Worm (Caenorhabditis elegans): ENCODE data around the gene sra-2.

Gene sra-2

DNA sequence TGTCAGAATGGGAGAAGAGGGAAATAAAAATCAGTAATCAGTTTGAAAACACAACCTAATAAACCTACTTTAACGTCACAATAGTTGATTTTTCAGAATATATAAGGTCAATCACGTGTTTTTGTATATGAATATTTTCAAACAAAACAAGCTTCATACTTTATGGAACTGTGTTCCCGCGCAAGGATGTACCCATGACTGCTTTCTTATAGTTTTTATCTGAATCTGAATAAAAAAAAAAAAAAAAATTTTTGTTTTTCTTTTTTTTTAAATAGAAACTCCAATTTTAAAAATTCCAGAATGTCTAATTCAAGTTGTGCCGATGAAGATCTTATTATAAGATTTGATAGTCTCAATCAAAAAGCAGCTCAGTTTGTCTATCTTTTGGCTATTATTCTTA, at the start of gene sra-2:
TSS of gene sra-2 (plus strand) at position 301 of the 400 bp plus-strand sequence.
- TF ChIP-seq ztf-29 (GFP tag; IDR thresholded peaks at IDR 0.05) = no peak
- no peak for TF ChIP-seq flt-1 (GFP tag; IDR thresholded peaks at IDR 0.05)
- TF ChIP-seq med-1 (GFP tag; optimal IDR thresholded peaks at IDR 0.05; ENCODE audit: insufficient read depth) = no peak
- TF ChIP-seq ztf-23 (GFP tag; IDR thresholded peaks at IDR 0.05) = no peak
- TF ChIP-seq tab-1 (GFP tag; IDR thresholded peaks at IDR 0.05) = no peak
- no peak for TF ChIP-seq T22C8.4 (GFP tag; IDR thresholded peaks at IDR 0.05)
- TF ChIP-seq cog-1 (tag; optimal IDR thresholded peaks at IDR 0.05) = no peak
- TF ChIP-seq ref-1 (GFP tag; conservative IDR thresholded peaks at IDR 0.05) = no peak
- TF ChIP-seq klf-2 (GFP tag; conservative IDR thresholded peaks at IDR 0.05) = no peak

DNA sequence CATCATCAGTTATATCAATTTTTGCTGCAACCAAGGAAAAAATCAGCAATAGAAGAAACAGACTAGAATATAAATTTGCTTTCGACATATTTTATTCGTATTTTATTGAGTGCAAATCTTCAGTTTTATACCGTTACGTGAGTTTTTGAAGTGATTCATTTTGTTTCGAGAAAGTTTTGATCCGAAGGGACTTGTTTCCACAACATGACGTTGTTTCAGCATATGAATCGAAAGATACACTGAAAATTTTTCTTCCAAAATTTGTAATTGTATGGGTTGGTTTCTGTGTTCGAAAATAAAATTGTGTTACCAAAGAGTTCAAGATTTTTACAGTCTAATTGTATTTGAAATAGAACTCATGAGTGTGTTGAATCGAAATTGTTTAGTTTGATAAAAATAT, 48.6 kb upstream of the sra-2 start, which contains the start of gene T19H5.7:
TSS of gene T19H5.7 (minus strand) at position 101 of the 400 bp plus-strand sequence.
- TF ChIP-seq ztf-23 (GFP tag; IDR thresholded peaks at IDR 0.05) (no peak), med-1 (GFP tag; optimal IDR thresholded peaks at IDR 0.05; ENCODE audit: insufficient read depth) (no peak), ref-1 (GFP tag; conservative IDR thresholded peaks at IDR 0.05) (no peak), klf-2 (GFP tag; conservative IDR thresholded peaks at IDR 0.05) (no peak), flt-1 (GFP tag; IDR thresholded peaks at IDR 0.05) (no peak), cog-1 (tag; optimal IDR thresholded peaks at IDR 0.05) (no peak), tab-1 (GFP tag; IDR thresholded peaks at IDR 0.05) (no peak), ztf-29 (GFP tag; IDR thresholded peaks at IDR 0.05) (no peak), T22C8.4 (GFP tag; IDR thresholded peaks at IDR 0.05) (no peak)

DNA sequence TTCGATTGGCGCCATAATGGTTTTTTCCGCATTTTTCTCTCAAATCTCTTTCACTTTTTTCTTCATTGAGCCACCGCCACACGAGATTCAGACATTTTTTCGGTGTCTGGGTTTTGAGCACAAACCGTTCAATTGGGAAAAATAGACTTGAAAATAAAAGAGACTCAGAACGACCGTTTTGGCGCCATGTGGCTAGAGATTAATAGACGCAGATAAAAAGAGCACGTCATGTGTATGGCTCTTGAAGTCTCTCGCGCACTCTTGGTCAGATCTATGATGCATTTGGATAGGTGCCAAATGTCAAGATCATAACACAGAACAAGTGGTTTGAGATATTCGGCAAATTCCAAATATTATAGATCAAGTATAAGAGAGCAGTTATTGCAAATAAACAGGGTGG, 47.2 kb upstream of the sra-2 start:
- TF ChIP-seq T22C8.4 (GFP tag; IDR thresholded peaks at IDR 0.05) (no peak), ztf-23 (GFP tag; IDR thresholded peaks at IDR 0.05) (no peak), flt-1 (GFP tag; IDR thresholded peaks at IDR 0.05) (no peak), tab-1 (GFP tag; IDR thresholded peaks at IDR 0.05) (no peak), cog-1 (tag; optimal IDR thresholded peaks at IDR 0.05) (no peak), med-1 (GFP tag; optimal IDR thresholded peaks at IDR 0.05; ENCODE audit: insufficient read depth) (no peak), ztf-29 (GFP tag; IDR thresholded peaks at IDR 0.05) (no peak), klf-2 (GFP tag; conservative IDR thresholded peaks at IDR 0.05) (no peak), ref-1 (GFP tag; conservative IDR thresholded peaks at IDR 0.05) (no peak)

DNA sequence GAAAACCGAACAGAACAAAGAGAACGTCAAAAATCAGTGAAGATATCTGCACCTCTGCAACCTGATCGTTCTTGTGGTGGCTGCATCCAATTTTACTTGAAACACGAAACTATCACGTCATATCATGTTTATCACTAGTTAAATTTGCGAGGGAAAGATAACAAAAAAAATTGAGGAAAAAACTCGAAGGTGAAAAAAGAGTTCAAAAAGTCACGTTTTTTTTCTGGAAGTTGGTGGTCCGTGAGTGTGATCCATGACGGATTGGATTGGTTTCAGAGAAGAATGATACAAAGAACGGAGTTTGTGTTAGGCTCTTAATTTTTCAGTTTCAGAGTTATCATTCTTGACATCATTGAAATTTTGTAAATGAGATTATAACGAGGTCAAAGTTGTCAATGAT, 46.1 kb upstream of the sra-2 start:
- TF ChIP-seq med-1 (GFP tag; optimal IDR thresholded peaks at IDR 0.05; ENCODE audit: insufficient read depth) = no peak
- TF ChIP-seq T22C8.4 (GFP tag; IDR thresholded peaks at IDR 0.05) = no peak
- TF ChIP-seq tab-1 (GFP tag; IDR thresholded peaks at IDR 0.05) = no peak
- TF ChIP-seq ztf-23 (GFP tag; IDR thresholded peaks at IDR 0.05) = no peak
- TF ChIP-seq ref-1 (GFP tag; conservative IDR thresholded peaks at IDR 0.05) = no peak
- TF ChIP-seq cog-1 (tag; optimal IDR thresholded peaks at IDR 0.05) = no peak
- no peak for TF ChIP-seq ztf-29 (GFP tag; IDR thresholded peaks at IDR 0.05)
- no peak for TF ChIP-seq klf-2 (GFP tag; conservative IDR thresholded peaks at IDR 0.05)

DNA sequence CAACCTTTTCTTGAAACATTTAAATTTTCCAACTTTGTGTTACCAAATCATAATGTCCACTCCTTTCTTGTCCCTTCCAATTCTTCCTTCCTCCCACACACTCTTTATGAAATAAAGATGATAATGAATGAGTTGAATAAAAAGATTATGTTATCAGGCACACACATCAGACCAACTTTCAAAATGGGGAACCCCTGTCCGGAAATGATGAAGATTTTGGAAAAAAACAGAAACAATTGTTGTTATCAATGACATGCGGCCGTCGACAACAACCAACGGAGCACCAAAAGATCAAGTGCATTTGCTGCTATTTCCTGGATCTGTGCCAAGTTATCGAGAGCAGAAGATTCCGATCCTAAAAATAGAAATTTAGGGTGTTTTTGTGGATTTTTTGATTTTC, 45.2 kb upstream of the sra-2 start:
- TF ChIP-seq tab-1 (GFP tag; IDR thresholded peaks at IDR 0.05) (no peak), ztf-29 (GFP tag; IDR thresholded peaks at IDR 0.05) (no peak), T22C8.4 (GFP tag; IDR thresholded peaks at IDR 0.05) (no peak), ref-1 (GFP tag; conservative IDR thresholded peaks at IDR 0.05) (no peak)

DNA sequence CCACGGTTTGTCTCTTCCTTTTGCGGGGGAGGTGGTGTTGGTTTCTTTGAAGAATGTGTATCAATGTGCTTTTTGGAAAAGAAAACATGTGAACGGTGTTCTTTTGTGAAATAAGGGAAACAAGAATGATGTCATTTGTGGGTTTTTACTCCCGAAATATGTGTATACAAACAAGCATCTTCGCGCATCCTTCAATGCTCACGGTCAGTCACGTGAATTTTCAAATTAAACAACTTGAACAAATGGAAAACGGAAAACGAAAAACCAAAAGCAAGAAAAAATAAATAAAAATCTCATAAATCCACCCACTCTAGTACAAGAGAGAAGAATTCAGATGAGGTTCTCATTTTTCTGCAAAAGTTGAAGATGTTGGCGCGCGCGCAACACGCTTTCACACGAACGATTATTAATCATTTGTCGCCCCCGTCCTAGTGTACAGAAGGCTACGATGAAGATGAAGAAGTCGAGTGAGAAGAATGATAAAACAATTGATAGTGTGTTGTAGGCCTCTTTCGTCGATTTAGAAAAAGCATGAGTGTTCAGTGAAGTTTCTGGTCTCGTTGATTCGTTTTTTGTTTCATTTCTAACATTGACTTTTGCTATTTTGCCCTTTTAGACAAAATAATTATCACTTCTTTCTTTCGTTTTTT, 43.4 kb upstream of the sra-2 start:
- no peak for TF ChIP-seq cog-1 (tag; optimal IDR thresholded peaks at IDR 0.05)
- TF ChIP-seq T22C8.4 (GFP tag; IDR thresholded peaks at IDR 0.05) = no peak
- TF ChIP-seq tab-1 (GFP tag; IDR thresholded peaks at IDR 0.05) = no peak
- no peak for TF ChIP-seq ztf-29 (GFP tag; IDR thresholded peaks at IDR 0.05)
- no peak for TF ChIP-seq flt-1 (GFP tag; IDR thresholded peaks at IDR 0.05)
- TF ChIP-seq klf-2 (GFP tag; conservative IDR thresholded peaks at IDR 0.05) = no peak
- TF ChIP-seq ref-1 (GFP tag; conservative IDR thresholded peaks at IDR 0.05) = no peak
- TF ChIP-seq med-1 (GFP tag; optimal IDR thresholded peaks at IDR 0.05; ENCODE audit: insufficient read depth) = no peak
- TF ChIP-seq ztf-23 (GFP tag; IDR thresholded peaks at IDR 0.05) = no peak

DNA sequence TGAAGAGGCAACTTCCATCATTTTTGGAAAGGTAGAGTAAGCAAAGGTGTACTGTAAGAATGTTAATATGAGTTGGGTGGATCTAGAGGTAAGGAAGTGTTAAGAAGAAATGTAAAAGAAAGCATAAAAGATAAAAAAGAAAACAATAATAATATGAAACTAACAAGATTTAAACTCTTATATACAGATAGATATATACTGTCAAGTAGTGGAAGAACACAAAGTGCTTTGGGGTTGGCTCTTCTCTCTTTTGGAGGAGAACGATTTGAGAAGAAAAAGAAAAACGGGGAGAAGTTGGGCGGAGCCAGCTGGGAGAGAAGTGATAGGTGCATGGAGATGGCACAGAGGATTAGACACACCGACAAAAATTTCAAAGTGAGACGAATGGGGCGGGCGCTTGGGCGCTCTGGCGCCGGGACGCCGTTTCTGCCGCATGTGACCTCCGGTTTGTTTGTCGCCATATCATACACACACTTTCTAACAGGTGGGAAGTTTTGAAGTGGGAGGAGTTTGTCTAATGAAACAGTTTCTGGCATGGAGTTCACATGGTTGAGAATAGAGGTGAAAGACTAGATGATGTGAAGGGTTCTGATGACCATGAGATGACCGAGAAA, 41.1 kb upstream of the sra-2 start, which contains the start of gene T19H5.4:
TSS of gene T19H5.4 (minus strand) at position 51 of the 614 bp plus-strand sequence.
- no peak for TF ChIP-seq klf-2 (GFP tag; conservative IDR thresholded peaks at IDR 0.05)
- TF ChIP-seq med-1 (GFP tag; optimal IDR thresholded peaks at IDR 0.05; ENCODE audit: insufficient read depth) = no peak
- no peak for TF ChIP-seq flt-1 (GFP tag; IDR thresholded peaks at IDR 0.05)

DNA sequence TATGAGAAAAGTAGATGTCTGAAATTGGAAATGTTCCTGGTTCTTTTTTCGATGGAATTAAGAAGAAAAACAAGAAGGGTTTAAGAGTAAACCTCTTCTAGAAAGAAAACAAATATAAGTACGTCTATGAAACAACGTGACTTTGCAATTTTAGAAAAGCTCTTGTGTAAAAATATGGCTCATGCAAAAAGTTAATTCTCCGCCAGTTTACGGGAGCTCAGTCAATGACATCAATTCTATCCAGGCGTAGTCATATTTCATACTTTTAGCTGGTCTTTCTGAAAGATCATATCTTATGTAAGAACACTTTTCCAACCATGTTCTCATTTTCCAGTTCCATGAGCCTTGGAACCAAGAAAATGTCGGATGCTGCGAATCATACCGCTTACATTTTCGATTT, 38.7 kb upstream of the sra-2 start:
- TF ChIP-seq T22C8.4 (GFP tag; IDR thresholded peaks at IDR 0.05) (no peak), klf-2 (GFP tag; conservative IDR thresholded peaks at IDR 0.05) (no peak)

DNA sequence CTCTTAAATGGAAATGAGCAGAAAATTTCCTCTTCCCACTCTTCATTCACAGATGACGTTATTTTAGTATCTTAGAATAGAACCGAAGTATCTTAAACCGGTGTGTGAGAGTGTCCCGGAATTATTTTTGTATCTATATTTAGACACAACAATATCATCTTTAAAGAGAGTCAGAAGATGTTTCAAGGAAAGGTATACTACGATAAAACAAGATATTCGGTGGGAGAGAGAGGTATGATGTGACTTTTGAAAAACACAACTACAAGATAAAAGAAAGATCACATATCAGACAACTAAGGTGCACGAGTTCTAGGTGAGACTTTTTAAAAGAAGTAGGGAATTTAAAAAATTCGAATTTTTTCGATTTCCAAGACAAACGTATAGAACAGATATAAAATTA, 38.0 kb upstream of the sra-2 start:
- TF ChIP-seq ztf-23 (GFP tag; IDR thresholded peaks at IDR 0.05) (no peak), klf-2 (GFP tag; conservative IDR thresholded peaks at IDR 0.05) (no peak), med-1 (GFP tag; optimal IDR thresholded peaks at IDR 0.05; ENCODE audit: insufficient read depth) (no peak), ref-1 (GFP tag; conservative IDR thresholded peaks at IDR 0.05) (no peak), ztf-29 (GFP tag; IDR thresholded peaks at IDR 0.05) (no peak), cog-1 (tag; optimal IDR thresholded peaks at IDR 0.05) (no peak), T22C8.4 (GFP tag; IDR thresholded peaks at IDR 0.05) (no peak)

DNA sequence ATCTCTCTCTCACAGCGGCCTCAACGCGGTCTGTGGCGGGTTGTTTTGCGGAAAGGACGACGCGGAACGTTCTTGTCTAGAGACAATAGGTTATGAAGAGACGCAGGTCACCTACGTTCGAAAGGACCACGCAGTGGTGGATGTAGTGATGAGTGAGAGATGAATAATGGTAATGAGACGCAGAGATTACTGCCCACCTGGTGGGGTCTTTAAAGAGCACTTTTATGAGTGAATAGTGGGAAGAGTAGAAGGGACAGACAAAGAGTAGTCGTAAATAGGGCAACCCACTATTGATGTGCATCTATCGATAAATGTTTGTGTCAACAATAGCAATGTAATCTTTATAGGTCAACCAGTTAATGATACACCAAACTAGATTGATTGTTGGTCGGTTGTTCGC, 37.5 kb upstream of the sra-2 start:
- TF ChIP-seq cog-1 (tag; optimal IDR thresholded peaks at IDR 0.05) (peak; percentile 67), tab-1 (GFP tag; IDR thresholded peaks at IDR 0.05) (0 out of 2 replicates have a peak, but pooled peaks have one; percentile 34), flt-1 (GFP tag; IDR thresholded peaks at IDR 0.05) (peak; percentile 42; the same call in 1 of the 2 replicates), klf-2 (GFP tag; conservative IDR thresholded peaks at IDR 0.05) (no peak)

Data from whole organism, midembryonic.